Worm (Caenorhabditis elegans) whole organism, L4 larva: ENCODE data around the gene div-1.
A peak's percentile ranks its signal among the peaks of the same experiment; 100 is the strongest.

Experiments used
- D1046.2 ChIP-seq: fragments of 200-800 bp; sonication (Bioruptor generic); IDR thresholded peaks from 2 replicates; pipeline ENCODE4 v1.3.6; 2022; ENCODE audit warnings: missing genetic modification characterization, missing compliant biosample characterization
- F26F4.8 ChIP-seq: fragments of 200-800 bp; sonication (Bioruptor generic); conservative IDR thresholded peaks from 2 replicates; pipeline ENCODE4 v1.3.6; 2022; ENCODE audit warnings: missing genetic modification characterization, missing compliant biosample characterization
- F37D6.2 ChIP-seq: sonication (generic microtip); optimal IDR thresholded peaks from 2 replicates; lab custom pipeline; 2016; ENCODE audit warnings: mild to moderate bottlenecking, missing genetic modification characterization, missing compliant biosample characterization
- R02D3.7 ChIP-seq: fragments of 150-350 bp; sonication (generic microtip); optimal IDR thresholded peaks from 3 replicates; lab custom pipeline; 2014; ENCODE audit warnings: missing biosample characterization, missing genetic modification characterization
- T20F7.1 ChIP-seq: fragments of 200-800 bp; sonication (Bioruptor generic); optimal IDR thresholded peaks from 2 replicates; lab custom pipeline; 2018; ENCODE audit warnings: mild to moderate bottlenecking, missing genetic modification characterization, missing compliant biosample characterization
- T26A8.4 ChIP-seq: fragments of 200-800 bp; sonication (Bioruptor generic); IDR thresholded peaks from 2 replicates; pipeline ENCODE4 v1.3.6; 2022; ENCODE audit warnings: missing genetic modification characterization, missing compliant biosample characterization
- Y105C5A.15 ChIP-seq: fragments of 200-800 bp; sonication (Bioruptor generic); IDR thresholded peaks from 2 replicates; pipeline ENCODE4 v1.3.6; 2022; ENCODE audit warnings: missing genetic modification characterization, missing compliant biosample characterization
- Y5F2A.4 ChIP-seq: fragments of 200-800 bp; sonication (Bioruptor generic); optimal IDR thresholded peaks from 2 replicates; lab custom pipeline; 2018; ENCODE audit warnings: mild to moderate bottlenecking, missing genetic modification characterization, missing compliant biosample characterization
- ZK337.2 ChIP-seq: fragments of 200-800 bp; sonication (Bioruptor generic); IDR thresholded peaks from 2 replicates; pipeline ENCODE4 v1.3.6; 2022; ENCODE audit warnings: missing genetic modification reagents, missing genetic modification characterization, missing compliant biosample characterization
- aha-1 ChIP-seq: fragments of 150-350 bp; peaks from one replicate; lab custom pipeline; 2014; ENCODE audit warnings: missing biosample characterization, missing genetic modification characterization
- aly-2 ChIP-seq: sonication (generic microtip); optimal IDR thresholded peaks from 2 replicates; lab custom pipeline; 2018; ENCODE audit warnings: missing biosample characterization, missing genetic modification characterization
- arid-1 ChIP-seq: fragments of 200-800 bp; sonication (Bioruptor generic); conservative IDR thresholded peaks from 2 replicates; pipeline ENCODE4 v1.3.6; 2022; ENCODE audit warnings: missing genetic modification reagents, missing genetic modification characterization, missing compliant biosample characterization
- ceh-28 ChIP-seq: fragments of 150-350 bp; optimal IDR thresholded peaks from 2 replicates; lab custom pipeline; 2014; ENCODE audit warnings: missing biosample characterization, missing genetic modification reagents, missing genetic modification characterization
- ceh-32 ChIP-seq: sonication (generic microtip); optimal IDR thresholded peaks from 2 replicates; lab custom pipeline; 2016; ENCODE audit warnings: mild to moderate bottlenecking, missing genetic modification characterization, missing compliant biosample characterization; ENCODE audit not compliant: poor library complexity
- ceh-82 ChIP-seq: sonication (generic microtip); optimal IDR thresholded peaks from 2 replicates; lab custom pipeline; 2017; ENCODE audit warnings: missing biosample characterization, missing genetic modification characterization
- cey-2 ChIP-seq: sonication (generic microtip); optimal IDR thresholded peaks from 3 replicates; lab custom pipeline; 2017; ENCODE audit warnings: missing genetic modification characterization, mild to moderate bottlenecking, missing compliant biosample characterization, antibody characterized with exemption, borderline replicate concordance; ENCODE audit not compliant: insufficient read depth
- ctbp-1 ChIP-seq: fragments of 200-800 bp; sonication (Bioruptor generic); IDR thresholded peaks from 2 replicates; pipeline ENCODE4 v1.3.6; 2022; ENCODE audit warnings: missing genetic modification reagents, missing genetic modification characterization, missing compliant biosample characterization
- daf-12 ChIP-seq: fragments of 150-350 bp; optimal IDR thresholded peaks from 2 replicates; lab custom pipeline; 2014; ENCODE audit warnings: missing biosample characterization, missing genetic modification reagents, missing genetic modification characterization
- daf-19 ChIP-seq: fragments of 200-800 bp; sonication (Bioruptor generic); conservative IDR thresholded peaks from 2 replicates; pipeline ENCODE4 v1.3.6; 2022; ENCODE audit warnings: missing genetic modification characterization, missing compliant biosample characterization
- dmd-8 ChIP-seq: fragments of 200-800 bp; sonication (Bioruptor generic); IDR thresholded peaks from 2 replicates; pipeline ENCODE4 v1.3.6; 2022; ENCODE audit warnings: missing genetic modification characterization, missing compliant biosample characterization
- dmd-9 ChIP-seq: fragments of 200-800 bp; sonication (Bioruptor generic); IDR thresholded peaks from 2 replicates; pipeline ENCODE4 v1.3.6; 2022; ENCODE audit warnings: missing genetic modification reagents, missing genetic modification characterization, missing compliant biosample characterization
- dpl-1 ChIP-seq: fragments of 150-350 bp; optimal IDR thresholded peaks from 2 replicates; lab custom pipeline; 2014; ENCODE audit warnings: missing biosample characterization, missing genetic modification reagents, missing genetic modification characterization
- dve-1 ChIP-seq: sonication (generic microtip); optimal IDR thresholded peaks from 2 replicates; lab custom pipeline; 2017; ENCODE audit warnings: antibody characterized with exemption, mild to moderate bottlenecking, missing genetic modification characterization, missing compliant biosample characterization; ENCODE audit not compliant: insufficient read depth
- egl-27 ChIP-seq: sonication (generic microtip); optimal IDR thresholded peaks from 3 replicates; lab custom pipeline; 2017; ENCODE audit warnings: missing biosample characterization, missing genetic modification reagents, missing genetic modification characterization
- gei-8 ChIP-seq: fragments of 200-800 bp; sonication (Bioruptor generic); optimal IDR thresholded peaks from 2 replicates; lab custom pipeline; 2018; ENCODE audit warnings: mild to moderate bottlenecking, missing genetic modification characterization, missing compliant biosample characterization
- hlh-11 ChIP-seq: fragments of 200-800 bp; sonication (Bioruptor generic); optimal IDR thresholded peaks from 2 replicates; lab custom pipeline; 2018; ENCODE audit warnings: mild to moderate bottlenecking, missing genetic modification characterization, missing compliant biosample characterization
- lin-15B ChIP-seq: fragments of 150-350 bp; sonication (generic microtip); optimal IDR thresholded peaks from 3 replicates; lab custom pipeline; 2014; ENCODE audit warnings: missing biosample characterization, missing genetic modification characterization
- lin-38 ChIP-seq: fragments of 200-800 bp; sonication (Bioruptor generic); IDR thresholded peaks from 2 replicates; pipeline ENCODE4 v1.3.6; 2022; ENCODE audit warnings: missing genetic modification reagents, missing genetic modification characterization, missing compliant biosample characterization
- lir-3 ChIP-seq: sonication (generic microtip); optimal IDR thresholded peaks from 2 replicates; lab custom pipeline; 2016; ENCODE audit warnings: mild to moderate bottlenecking, missing genetic modification characterization, missing compliant biosample characterization
- lsy-2 ChIP-seq, 2 experiments: fragments of 150-350 bp in 1 of 2; sonication (generic microtip) in 1 of 2; optimal IDR thresholded peaks; 2 replicates each; lab custom pipeline; 2014 to 2017; ENCODE audit warnings: missing biosample characterization in 2 of 2, missing genetic modification characterization in 2 of 2
- madf-9 ChIP-seq: fragments of 200-800 bp; sonication (Bioruptor generic); conservative IDR thresholded peaks from 2 replicates; pipeline ENCODE4 v1.3.6; 2022; ENCODE audit warnings: missing genetic modification reagents, missing genetic modification characterization, missing compliant biosample characterization
- mdt-29 ChIP-seq: fragments of 200-800 bp; sonication (Bioruptor generic); IDR thresholded peaks from 2 replicates; pipeline ENCODE4 v1.3.6; 2022; ENCODE audit warnings: missing genetic modification reagents, missing genetic modification characterization, missing compliant biosample characterization
- mes-2 ChIP-seq: sonication (generic microtip); optimal IDR thresholded peaks from 2 replicates; lab custom pipeline; 2016; ENCODE audit warnings: missing genotype, mild to moderate bottlenecking, missing genetic modification characterization, missing compliant biosample characterization; ENCODE audit not compliant: poor library complexity, severe bottlenecking
- nhr-102 ChIP-seq: sonication (generic microtip); optimal IDR thresholded peaks from 2 replicates; lab custom pipeline; 2016; ENCODE audit warnings: mild to moderate bottlenecking, missing genetic modification characterization, moderate library complexity, missing compliant biosample characterization
- nhr-11 ChIP-seq: fragments of 150-350 bp; optimal IDR thresholded peaks from 2 replicates; lab custom pipeline; 2014; ENCODE audit warnings: missing biosample characterization, missing genetic modification characterization
- nhr-25 ChIP-seq: sonication (generic microtip); optimal IDR thresholded peaks from 2 replicates; lab custom pipeline; 2017; ENCODE audit warnings: missing genetic modification characterization, mild to moderate bottlenecking, missing compliant biosample characterization, antibody characterized with exemption, moderate library complexity, borderline replicate concordance; ENCODE audit not compliant: insufficient read depth
- nhr-48 ChIP-seq: sonication (generic microtip); optimal IDR thresholded peaks from 2 replicates; lab custom pipeline; 2016; ENCODE audit warnings: mild to moderate bottlenecking, missing genetic modification characterization, missing compliant biosample characterization
- pha-4 ChIP-seq, 2 experiments: fragments of 150-350 bp in 1 of 2; fragments of 200-800 bp in 1 of 2; sonication (Bioruptor generic) in 1 of 2; IDR thresholded peaks in 1 of 2; optimal IDR thresholded peaks in 1 of 2; 2 replicates each; pipeline versions ENCODE4 v1.3.6 to Lab custom; 2014 to 2022; ENCODE audit warnings: missing genetic modification characterization in 2 of 2, missing genetic modification reagents in 2 of 2, missing biosample characterization in 1 of 2, missing compliant biosample characterization in 1 of 2
- php-3 ChIP-seq: fragments of 200-800 bp; sonication (Bioruptor generic); IDR thresholded peaks from 2 replicates; pipeline ENCODE4 v1.3.6; 2022; ENCODE audit warnings: missing genetic modification reagents, missing genetic modification characterization, missing compliant biosample characterization
- pqm-1 ChIP-seq: sonication (generic microtip); optimal IDR thresholded peaks from 2 replicates; lab custom pipeline; 2017; ENCODE audit warnings: missing biosample characterization, missing genetic modification characterization
- rbr-2 ChIP-seq: sonication (generic microtip); optimal IDR thresholded peaks from 2 replicates; lab custom pipeline; 2016; ENCODE audit warnings: missing genotype, missing genetic modification characterization, missing compliant biosample characterization
- saeg-2 ChIP-seq: fragments of 200-800 bp; sonication (Bioruptor generic); IDR thresholded peaks from 2 replicates; pipeline ENCODE4 v1.3.6; 2022; ENCODE audit warnings: missing genetic modification reagents, missing genetic modification characterization, missing compliant biosample characterization
- snpc-1.2 ChIP-seq: fragments of 200-800 bp; sonication (Bioruptor generic); IDR thresholded peaks from 2 replicates; pipeline ENCODE4 v1.3.6; 2022; ENCODE audit warnings: missing genetic modification reagents, missing genetic modification characterization, missing compliant biosample characterization
- spr-1 ChIP-seq: sonication (generic microtip); optimal IDR thresholded peaks from 2 replicates; lab custom pipeline; 2016; ENCODE audit warnings: mild to moderate bottlenecking, missing genetic modification characterization, missing compliant biosample characterization
- spr-3 ChIP-seq: fragments of 200-800 bp; sonication (Bioruptor generic); optimal IDR thresholded peaks from 2 replicates; lab custom pipeline; 2018; ENCODE audit warnings: mild to moderate bottlenecking, missing genetic modification characterization, missing compliant biosample characterization
- tra-1 ChIP-seq: fragments of 200-800 bp; sonication (Bioruptor generic); IDR thresholded peaks from 2 replicates; pipeline ENCODE4 v1.3.6; 2022; ENCODE audit warnings: missing genetic modification reagents, missing genetic modification characterization, missing compliant biosample characterization
- unc-130 ChIP-seq: sonication (generic microtip); optimal IDR thresholded peaks from 2 replicates; lab custom pipeline; 2016; ENCODE audit warnings: missing genetic modification reagents, missing genetic modification characterization, missing compliant biosample characterization
- zfp-3 ChIP-seq: fragments of 200-800 bp; sonication (Bioruptor generic); conservative IDR thresholded peaks from 2 replicates; pipeline ENCODE4 v1.3.6; 2022; ENCODE audit warnings: missing genetic modification reagents, missing genetic modification characterization, missing compliant biosample characterization
- zip-2 ChIP-seq: fragments of 150-350 bp; optimal IDR thresholded peaks from 2 replicates; lab custom pipeline; 2014; ENCODE audit warnings: missing biosample characterization, missing genetic modification characterization

div-1 gene

ce11 chrIII:10216585-10217278, 31.6 kb downstream of the div-1 start, which contains the start of gene cts-1 (continued):
- no peak for TF ChIP-seq saeg-2 (GFP tag; lab: Robert Waterston, UW)
- no peak for TF ChIP-seq arid-1 (GFP tag; lab: Robert Waterston, UW)
- TF ChIP-seq D1046.2 (GFP tag; lab: Robert Waterston, UW), result no peak
- TF ChIP-seq rbr-2 (tag; lab: Kevin White, UChicago), result peak; percentile 70
- no peak for TF ChIP-seq egl-27 (tag; lab: Kevin White, UChicago)
- no peak for TF ChIP-seq Y5F2A.4 (GFP tag; lab: Kevin White, UChicago)
- TF ChIP-seq aly-2 (tag; lab: Kevin White, UChicago), result no peak
- no peak for TF ChIP-seq mes-2 (tag; lab: Kevin White, UChicago)
- no peak for TF ChIP-seq php-3 (GFP tag; lab: Robert Waterston, UW)
- TF ChIP-seq nhr-25 (tag; lab: Kevin White, UChicago), result peak; percentile 50
- TF ChIP-seq cey-2 (tag; lab: Kevin White, UChicago), result peak; percentile 69
- TF ChIP-seq unc-130 (GFP tag; lab: Kevin White, UChicago), result no peak
- no peak for TF ChIP-seq T20F7.1
- TF ChIP-seq nhr-48 (tag; lab: Kevin White, UChicago), result peak; percentile 81
- no peak for TF ChIP-seq F37D6.2 (tag; lab: Kevin White, UChicago)
- no peak for TF ChIP-seq spr-3 (GFP tag; lab: Kevin White, UChicago)
- no peak for TF ChIP-seq ZK337.2 (GFP tag; lab: Robert Waterston, UW)
- no peak for TF ChIP-seq F26F4.8 (GFP tag; lab: Robert Waterston, UW)
- no peak for TF ChIP-seq daf-12 (tag; lab: Kevin White, UChicago)
- peak; percentile 69 for TF ChIP-seq nhr-102 (tag; lab: Kevin White, UChicago)
- TF ChIP-seq pqm-1 (tag; lab: Kevin White, UChicago), result peak; percentile 67
- TF ChIP-seq lin-15B, result no peak
- no peak for TF ChIP-seq ceh-32
- no peak for TF ChIP-seq ctbp-1 (GFP tag; lab: Robert Waterston, UW)
- peak; percentile 61 for TF ChIP-seq dpl-1 (GFP tag; lab: Kevin White, UChicago)
- no peak for TF ChIP-seq zfp-3
- TF ChIP-seq hlh-11 (tag; lab: Kevin White, UChicago), result peak; percentile 93
- no peak for TF ChIP-seq daf-19 (GFP tag; lab: Robert Waterston, UW)
- no peak for TF ChIP-seq ceh-82 (tag; lab: Kevin White, UChicago)
- TF ChIP-seq dve-1 (tag; lab: Kevin White, UChicago), result peak; percentile 97
- no peak for TF ChIP-seq ceh-28 (tag; lab: Kevin White, UChicago)
- TF ChIP-seq madf-9, result no peak
- TF ChIP-seq lir-3, result no peak
- no peak for TF ChIP-seq mdt-29 (GFP tag; lab: Robert Waterston, UW)
- TF ChIP-seq R02D3.7, result no peak
- no peak for TF ChIP-seq dmd-9
- peak; percentile 72 to 92 for TF ChIP-seq lsy-2 (tag; optimal IDR thresholded peaks at IDR 0.05; lab: Kevin White, UChicago)
- no peak for TF ChIP-seq Y105C5A.15 (GFP tag; lab: Robert Waterston, UW)
- peak; percentile 38 for TF ChIP-seq spr-1 (tag; lab: Kevin White, UChicago)
- TF ChIP-seq gei-8 (GFP tag; lab: Kevin White, UChicago), result no peak
- TF ChIP-seq aha-1 (tag; lab: Kevin White, UChicago), result peak; percentile 96
- no peak for TF ChIP-seq pha-4 (GFP tag; IDR thresholded peaks at IDR 0.05; lab: Robert Waterston, UW)
- peak; percentile 57 for TF ChIP-seq pha-4 (tag; optimal IDR thresholded peaks at IDR 0.05; lab: Kevin White, UChicago)
- peak; percentile 74 for TF ChIP-seq nhr-11 (tag; lab: Kevin White, UChicago)
- TF ChIP-seq zip-2, result peak; percentile 30
- TF ChIP-seq lin-38, result no peak
- no peak for TF ChIP-seq tra-1
- TF ChIP-seq dmd-8 (GFP tag; lab: Robert Waterston, UW), result no peak
- TF ChIP-seq T26A8.4, result no peak
- no peak for TF ChIP-seq snpc-1.2 (GFP tag; lab: Robert Waterston, UW)
